Fruit fly (Drosophila melanogaster) whole organism, embryonic: ENCODE results near the gene CG10481.
A peak's percentile ranks its signal among the peaks of the same experiment; 100 is the strongest.

Experiments used
- ATbp ChIP-seq: fragments of 200-800 bp; sonication (Bioruptor generic); optimal IDR thresholded peaks from 2 replicates; lab custom pipeline; 2017; ENCODE audit warnings: missing biosample characterization, mild to moderate bottlenecking, missing genetic modification characterization, missing genetic modification reagents
- Aef1 ChIP-seq: fragments of 200-800 bp; sonication (Bioruptor generic); IDR thresholded peaks from 3 replicates; pipeline ENCODE4 v1.3.6; 2022; ENCODE audit warnings: missing biosample characterization, missing genetic modification characterization
- Bgb ChIP-seq: fragments of 200-800 bp; sonication (Bioruptor generic); IDR thresholded peaks from 2 replicates; pipeline ENCODE4 v1.3.6; 2022; ENCODE audit warnings: missing biosample characterization, missing genetic modification characterization; ENCODE audit not compliant: partially characterized antibody
- CG10321 ChIP-seq: fragments of 200-800 bp; sonication (Bioruptor generic); IDR thresholded peaks from 2 replicates; pipeline ENCODE4 v1.3.6; 2022; ENCODE audit warnings: missing biosample characterization, missing genetic modification characterization
- CG11093 ChIP-seq: fragments of 200-800 bp; sonication (Bioruptor generic); IDR thresholded peaks from 3 replicates; pipeline ENCODE4 v1.3.6; 2022; ENCODE audit warnings: missing biosample characterization, missing genetic modification characterization
- CG11696 ChIP-seq: fragments of 200-800 bp; sonication (Bioruptor generic); IDR thresholded peaks from 2 replicates; pipeline ENCODE4 v1.3.6; 2022; ENCODE audit warnings: missing biosample characterization, missing genetic modification characterization
- CG12391 ChIP-seq: fragments of 200-800 bp; sonication (Bioruptor generic); optimal IDR thresholded peaks from 3 replicates; lab custom pipeline; 2018; ENCODE audit warnings: missing biosample characterization, mild to moderate bottlenecking, missing genetic modification characterization, moderate library complexity
- CG14050 ChIP-seq: fragments of 200-800 bp; sonication (Bioruptor generic); IDR thresholded peaks from 3 replicates; pipeline ENCODE4 v1.3.6; 2022; ENCODE audit warnings: missing biosample characterization, missing genetic modification characterization
- CG17912 ChIP-seq: fragments of 200-800 bp; sonication (Bioruptor generic); optimal IDR thresholded peaks from 2 replicates; lab custom pipeline; 2018; ENCODE audit warnings: missing biosample characterization, mild to moderate bottlenecking, missing genetic modification characterization
- CG3163 ChIP-seq: fragments of 200-800 bp; sonication (Bioruptor generic); optimal IDR thresholded peaks from 3 replicates; lab custom pipeline; 2016; ENCODE audit warnings: missing biosample characterization, missing genetic modification characterization
- CG3407 ChIP-seq: fragments of 200-800 bp; sonication (Bioruptor generic); optimal IDR thresholded peaks from 2 replicates; lab custom pipeline; 2018; ENCODE audit warnings: missing biosample characterization, mild to moderate bottlenecking, missing genetic modification characterization
- CG3847 ChIP-seq: fragments of 200-800 bp; sonication (Bioruptor generic); IDR thresholded peaks from 2 replicates; pipeline ENCODE4 v1.3.6; 2022; ENCODE audit warnings: missing biosample characterization, missing genetic modification characterization
- CG4328 ChIP-seq: fragments of 200-800 bp; sonication (Bioruptor generic); optimal IDR thresholded peaks from 3 replicates; lab custom pipeline; 2017; ENCODE audit warnings: missing biosample characterization, missing genetic modification reagents, missing genetic modification characterization
- CG4424 ChIP-seq: fragments of 200-800 bp; sonication (Bioruptor generic); optimal IDR thresholded peaks from 3 replicates; lab custom pipeline; 2016; ENCODE audit warnings: missing biosample characterization, missing genetic modification characterization
- CG4854 ChIP-seq: fragments of 200-800 bp; sonication (Bioruptor generic); optimal IDR thresholded peaks from 2 replicates; lab custom pipeline; 2016; ENCODE audit warnings: missing biosample characterization, missing genetic modification characterization, inconsistent platforms
- CG7271 ChIP-seq: fragments of 200-800 bp; sonication (Bioruptor generic); optimal IDR thresholded peaks from 2 replicates; lab custom pipeline; 2018; ENCODE audit warnings: missing biosample characterization, mild to moderate bottlenecking, missing genetic modification characterization, moderate library complexity
- CG7839 ChIP-seq: fragments of 200-800 bp; sonication (Bioruptor generic); optimal IDR thresholded peaks from 3 replicates; lab custom pipeline; 2018; ENCODE audit warnings: missing biosample characterization, mild to moderate bottlenecking, missing genetic modification characterization, moderate library complexity
- CHES-1-like ChIP-seq: fragments of 200-800 bp; sonication (Bioruptor generic); optimal IDR thresholded peaks from 2 replicates; lab custom pipeline; 2016; ENCODE audit warnings: missing biosample characterization, missing genetic modification characterization
- CkIIα-i1 ChIP-seq: fragments of 200-800 bp; sonication (Bioruptor generic); IDR thresholded peaks from 2 replicates; pipeline ENCODE4 v1.3.6; 2022; ENCODE audit warnings: missing biosample characterization, missing genetic modification characterization
- Dip3 ChIP-seq: fragments of 200-800 bp; sonication (Bioruptor generic); optimal IDR thresholded peaks from 3 replicates; lab custom pipeline; 2016; ENCODE audit warnings: missing biosample characterization, missing genetic modification characterization
- Fer1 ChIP-seq: fragments of 200-800 bp; sonication (Bioruptor generic); optimal IDR thresholded peaks from 2 replicates; lab custom pipeline; 2017; ENCODE audit warnings: missing biosample characterization, mild to moderate bottlenecking, missing genetic modification characterization
- HLH3B ChIP-seq: fragments of 200-800 bp; sonication (Bioruptor generic); IDR thresholded peaks from 2 replicates; pipeline ENCODE4 v1.3.6; 2022; ENCODE audit warnings: missing biosample characterization, missing genetic modification characterization
- MBD-R2 ChIP-seq: fragments of 200-800 bp; sonication (Bioruptor generic); IDR thresholded peaks from 2 replicates; pipeline ENCODE4 v1.3.6; 2022; ENCODE audit warnings: missing biosample characterization, missing genetic modification characterization
- Oli ChIP-seq: fragments of 200-800 bp; sonication (Bioruptor generic); optimal IDR thresholded peaks from 2 replicates; lab custom pipeline; 2018; ENCODE audit warnings: missing biosample characterization, mild to moderate bottlenecking, missing genetic modification characterization, moderate library complexity
- ap ChIP-seq: fragments of 200-800 bp; sonication (Bioruptor generic); IDR thresholded peaks from 2 replicates; pipeline ENCODE4 v1.3.6; 2022; ENCODE audit warnings: missing biosample characterization, missing genetic modification characterization
- ci ChIP-seq: fragments of 200-800 bp; sonication (Bioruptor generic); IDR thresholded peaks from 3 replicates; pipeline ENCODE4 v1.3.6; 2022; ENCODE audit warnings: missing biosample characterization, missing genetic modification characterization
- disco-r ChIP-seq: fragments of 200-800 bp; sonication (Bioruptor generic); optimal IDR thresholded peaks from 2 replicates; lab custom pipeline; 2016; ENCODE audit warnings: missing biosample characterization, missing genetic modification characterization
- esg ChIP-seq: fragments of 200-800 bp; sonication (Bioruptor generic); conservative IDR thresholded peaks from 2 replicates; pipeline ENCODE4 v1.3.6; 2022; ENCODE audit warnings: missing biosample characterization, missing genetic modification characterization
- fd96Cb ChIP-seq: fragments of 200-800 bp; sonication (Bioruptor generic); optimal IDR thresholded peaks from 2 replicates; lab custom pipeline; 2018; ENCODE audit warnings: missing biosample characterization, mild to moderate bottlenecking, missing genetic modification characterization, moderate library complexity
- hkb ChIP-seq, 2 experiments: fragments of 200-800 bp in 1 of 2; fragments of >200 bp in 1 of 2; sonication (Bioruptor generic) in 1 of 2; IDR thresholded peaks in 1 of 2; optimal IDR thresholded peaks in 1 of 2; 2 replicates each; pipeline versions ENCODE4 v1.3.6 to Lab custom; 2017 to 2022; ENCODE audit warnings: missing biosample characterization in 1 of 2, missing genetic modification characterization in 1 of 2
- jing ChIP-seq: fragments of 200-800 bp; sonication (Bioruptor generic); optimal IDR thresholded peaks from 2 replicates; lab custom pipeline; 2018; ENCODE audit warnings: missing biosample characterization, mild to moderate bottlenecking, missing genetic modification characterization
- kay ChIP-seq: fragments of 200-800 bp; sonication (Bioruptor generic); optimal IDR thresholded peaks from 2 replicates; lab custom pipeline; 2016; ENCODE audit warnings: missing biosample characterization, missing genetic modification characterization
- ken ChIP-seq: fragments of 200-800 bp; sonication (Bioruptor generic); IDR thresholded peaks from 3 replicates; pipeline ENCODE4 v1.3.6; 2022; ENCODE audit warnings: missing biosample characterization, missing genetic modification characterization
- lab ChIP-seq: fragments of 200-800 bp; sonication (Bioruptor generic); optimal IDR thresholded peaks from 3 replicates; lab custom pipeline; 2017; ENCODE audit warnings: missing biosample characterization, missing genetic modification characterization, mild to moderate bottlenecking, moderate library complexity, missing genetic modification reagents
- lilli ChIP-seq: fragments of 200-800 bp; sonication (Bioruptor generic); optimal IDR thresholded peaks from 3 replicates; lab custom pipeline; 2016; ENCODE audit warnings: missing biosample characterization, missing genetic modification characterization
- lola ChIP-seq, 3 experiments: fragments of >200 bp in 2 of 3; fragments of 200-800 bp in 1 of 3; sonication (Bioruptor generic) in 1 of 3; optimal IDR thresholded peaks; 2 replicates each; lab custom pipeline; 2017 to 2019; ENCODE audit warnings: missing biosample characterization in 3 of 3, missing genetic modification characterization in 3 of 3, mild to moderate bottlenecking in 1 of 3, moderate library complexity in 1 of 3
- nom ChIP-seq: fragments of 200-800 bp; sonication (Bioruptor generic); optimal IDR thresholded peaks from 2 replicates; lab custom pipeline; 2017; ENCODE audit warnings: missing biosample characterization, missing genetic modification characterization, mild to moderate bottlenecking, moderate library complexity, missing genetic modification reagents
- pros ChIP-seq: fragments of 200-800 bp; sonication (Bioruptor generic); optimal IDR thresholded peaks from 3 replicates; lab custom pipeline; 2019; ENCODE audit warnings: missing biosample characterization, mild to moderate bottlenecking, missing genetic modification characterization, moderate library complexity
- repo ChIP-seq: fragments of 200-800 bp; sonication (Bioruptor generic); optimal IDR thresholded peaks from 2 replicates; lab custom pipeline; 2016; ENCODE audit warnings: missing biosample characterization, missing genetic modification characterization
- sd ChIP-seq: fragments of 200-800 bp; sonication (Bioruptor generic); optimal IDR thresholded peaks from 3 replicates; lab custom pipeline; 2018; ENCODE audit warnings: missing biosample characterization, mild to moderate bottlenecking, missing genetic modification characterization, moderate library complexity
- sqz ChIP-seq: fragments of 200-800 bp; sonication (Bioruptor generic); optimal IDR thresholded peaks from 3 replicates; lab custom pipeline; 2018; ENCODE audit warnings: missing biosample characterization, mild to moderate bottlenecking, missing genetic modification characterization
- stc ChIP-seq: fragments of 200-800 bp; sonication (Bioruptor generic); IDR thresholded peaks from 2 replicates; pipeline ENCODE4 v1.3.6; 2022; ENCODE audit warnings: missing biosample characterization, missing genetic modification characterization
- stwl ChIP-seq: fragments of 200-800 bp; sonication (Bioruptor generic); optimal IDR thresholded peaks from 3 replicates; lab custom pipeline; 2018; ENCODE audit warnings: missing biosample characterization, mild to moderate bottlenecking, missing genetic modification characterization, moderate library complexity
- sug ChIP-seq: fragments of 200-800 bp; optimal IDR thresholded peaks from 2 replicates; lab custom pipeline; 2019; ENCODE audit warnings: missing biosample characterization, mild to moderate bottlenecking, missing genetic modification characterization, moderate library complexity
- tll ChIP-seq, 2 experiments: fragments of 200-800 bp in 1 of 2; fragments of >200 bp in 1 of 2; sonication (Bioruptor generic) in 1 of 2; optimal IDR thresholded peaks; 2 replicates each; lab custom pipeline; 2017 to 2019; ENCODE audit warnings: missing biosample characterization in 2 of 2, missing genetic modification characterization in 2 of 2, mild to moderate bottlenecking in 1 of 2, moderate library complexity in 1 of 2
- ttk ChIP-seq: fragments of 200-800 bp; sonication (Bioruptor generic); IDR thresholded peaks from 2 replicates; pipeline ENCODE4 v2.1.2; 2022; ENCODE audit warnings: missing biosample characterization, missing genetic modification characterization
- wdn ChIP-seq: fragments of 200-800 bp; sonication (Bioruptor generic); IDR thresholded peaks from 2 replicates; pipeline ENCODE4 v1.3.6; 2022; ENCODE audit warnings: missing biosample characterization, missing genetic modification characterization
- zf30C ChIP-seq: fragments of 200-800 bp; sonication (Bioruptor generic); optimal IDR thresholded peaks from 3 replicates; lab custom pipeline; 2018; ENCODE audit warnings: missing biosample characterization, mild to moderate bottlenecking, missing genetic modification characterization

CG10481 gene

DNA sequence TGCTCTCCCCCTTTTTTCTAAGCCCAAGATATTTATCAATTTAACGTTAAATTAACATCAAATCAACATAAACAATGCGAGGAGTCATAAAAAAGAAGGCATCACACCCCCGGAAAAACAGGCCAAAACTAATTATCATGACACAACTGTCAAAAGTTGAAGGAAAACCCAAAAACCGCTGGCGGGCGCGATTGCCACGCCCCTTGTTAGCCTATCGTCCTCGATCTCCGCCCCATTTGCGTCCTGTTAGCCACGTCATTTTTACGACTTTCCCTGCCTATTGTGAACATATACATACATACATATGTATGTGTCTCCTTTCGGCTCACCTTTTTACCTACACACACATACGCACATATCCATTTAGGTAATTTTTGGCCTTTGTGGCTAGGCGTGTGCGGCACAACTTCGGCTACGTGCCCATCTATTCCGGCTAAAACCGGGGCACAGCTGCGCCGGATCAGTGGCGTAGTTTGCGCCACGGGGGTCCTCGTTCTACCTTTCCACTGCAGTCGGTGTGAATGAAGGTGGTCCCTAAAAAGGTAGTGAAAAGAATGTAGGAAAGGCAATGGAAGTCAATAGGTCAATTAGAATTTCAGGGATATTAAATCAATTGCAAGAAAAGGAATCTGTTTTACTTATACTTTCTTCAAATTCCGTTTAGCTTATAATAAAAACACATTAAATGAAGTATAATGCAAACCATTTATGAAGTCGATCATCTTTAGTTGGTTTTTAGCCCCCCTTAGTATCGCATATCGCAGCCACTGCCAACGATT, 25.6 kb downstream of the CG10481 start (continued):
- TF ChIP-seq Dip3 (no peak), Oli (tag; lab: Kevin White, UChicago) (peak; percentile 60), CG4328 (GFP tag; lab: Kevin White, UChicago) (no peak), CG12391 (tag; lab: Kevin White, UChicago) (peak; percentile 53), CG7839 (tag; lab: Kevin White, UChicago) (peak; percentile 69), Bgb (GFP tag; lab: Robert Waterston, UW) (no peak), CG7271 (tag; lab: Kevin White, UChicago) (no peak), CG3407 (GFP tag; lab: Kevin White, UChicago) (no peak), ttk (GFP tag; lab: Robert Waterston, UW) (peak; percentile 40; the same call in 1 of the 2 replicates), ATbp (peak; percentile 15), CG3847 (no peak), CkIIα-i1 (GFP tag; lab: Robert Waterston, UW) (no peak), kay (GFP tag; lab: Kevin White, UChicago) (no peak), sqz (GFP tag; lab: Kevin White, UChicago) (no peak), ken (GFP tag; lab: Robert Waterston, UW) (no peak), lilli (GFP tag; lab: Kevin White, UChicago) (peak; percentile 47), lab (GFP tag; lab: Kevin White, UChicago) (peak; percentile 31), Fer1 (peak; percentile 47), zf30C (GFP tag; lab: Kevin White, UChicago) (no peak), fd96Cb (peak; percentile 57), CG4854 (no peak), lola (GFP tag; optimal IDR thresholded peaks at IDR 0.05; lab: Kevin White, UChicago) (peak in 1 of 3 experiments; percentile 71), nom (GFP tag; lab: Kevin White, UChicago) (no peak), MBD-R2 (no peak), CG4424 (GFP tag; lab: Kevin White, UChicago) (peak; percentile 66), stwl (tag; lab: Kevin White, UChicago) (no peak), wdn (GFP tag; lab: Robert Waterston, UW) (no peak), CG14050 (GFP tag; lab: Robert Waterston, UW) (no peak), disco-r (GFP tag; lab: Kevin White, UChicago) (peak; percentile 27), ap (GFP tag; lab: Robert Waterston, UW) (no peak), CG11093 (no peak), sug (tag; lab: Kevin White, UChicago) (no peak), repo (GFP tag; lab: Kevin White, UChicago) (no peak), hkb (optimal IDR thresholded peaks at IDR 0.05; lab: Kevin White, UChicago) (no peak), hkb (GFP tag; IDR thresholded peaks at IDR 0.05; lab: Robert Waterston, UW) (0 out of 2 replicates have a peak, but pooled peaks have one; percentile 18), pros (GFP tag; lab: Kevin White, UChicago) (peak; percentile 35), jing (GFP tag; lab: Kevin White, UChicago) (peak; percentile 21), ci (GFP tag; lab: Robert Waterston, UW) (no peak), CG17912 (GFP tag; lab: Kevin White, UChicago) (no peak), tll (GFP tag; optimal IDR thresholded peaks at IDR 0.05; lab: Kevin White, UChicago) (peak in 1 of 2 experiments; percentile 88), esg (GFP tag; lab: Robert Waterston, UW) (0 out of 2 replicates have a peak, but pooled peaks have one; percentile 30), CG10321 (GFP tag; lab: Robert Waterston, UW) (no peak), CG3163 (no peak), CHES-1-like (peak; percentile 44), Aef1 (no peak), HLH3B (GFP tag; lab: Robert Waterston, UW) (no peak), CG11696 (GFP tag; lab: Robert Waterston, UW) (no peak), stc (no peak; the same call in none of the 2 replicates), sd (tag; lab: Kevin White, UChicago) (no peak)
